Worm (Caenorhabditis elegans): ENCODE data around the gene W06G6.11.

W06G6.11 gene

ce11 chrV:16674399-16674798 lies 25.3 kb upstream of the W06G6.11 start:
- TF ChIP-seq elt-3 (tag; optimal IDR thresholded peaks at IDR 0.05) (no peak), sem-2 (GFP tag; optimal IDR thresholded peaks at IDR 0.05) (no peak), flh-1 (GFP tag; optimal IDR thresholded peaks at IDR 0.05) (no peak), ztf-11 (tag; optimal IDR thresholded peaks at IDR 0.05) (no peak), ceh-39 (tag; optimal IDR thresholded peaks at IDR 0.05) (no peak), lsy-2 (tag; optimal IDR thresholded peaks at IDR 0.05) (no peak), lin-13 (tag; optimal IDR thresholded peaks at IDR 0.05) (no peak), nhr-237 (tag; optimal IDR thresholded peaks at IDR 0.05) (no peak), elt-1 (tag; optimal IDR thresholded peaks at IDR 0.05; ENCODE audit: borderline replicate concordance, insufficient read depth) (no peak), tbx-8 (GFP tag; optimal IDR thresholded peaks at IDR 0.05) (no peak), mls-2 (tag; optimal IDR thresholded peaks at IDR 0.05) (no peak), nhr-12 (tag; optimal IDR thresholded peaks at IDR 0.05) (no peak), ceh-43 (GFP tag; optimal IDR thresholded peaks at IDR 0.05) (no peak)

- no peak for TF ChIP-seq lsy-2 (tag; optimal IDR thresholded peaks at IDR 0.05)
- TF ChIP-seq nhr-237 (tag; optimal IDR thresholded peaks at IDR 0.05): no peak
- no peak for TF ChIP-seq mep-1 (tag; optimal IDR thresholded peaks at IDR 0.05)
- no peak for TF ChIP-seq bed-3 (GFP tag; optimal IDR thresholded peaks at IDR 0.05)
- TF ChIP-seq mls-2 (tag; optimal IDR thresholded peaks at IDR 0.05): no peak
- no peak for TF ChIP-seq cnd-1 (tag; optimal IDR thresholded peaks at IDR 0.05)
- no peak for TF ChIP-seq nhr-76 (tag; optimal IDR thresholded peaks at IDR 0.05)
- no peak for TF ChIP-seq nhr-12 (tag; optimal IDR thresholded peaks at IDR 0.05)
- TF ChIP-seq elt-3 (tag; optimal IDR thresholded peaks at IDR 0.05): no peak
- TF ChIP-seq blmp-1 (tag; optimal IDR thresholded peaks at IDR 0.05): no peak
- TF ChIP-seq snpc-4 (tag; optimal IDR thresholded peaks at IDR 0.05): no peak
- no peak for TF ChIP-seq nhr-2 (tag; optimal IDR thresholded peaks at IDR 0.05)
- TF ChIP-seq ceh-39 (tag; optimal IDR thresholded peaks at IDR 0.05): no peak
- TF ChIP-seq ces-1 (GFP tag; optimal IDR thresholded peaks at IDR 0.05): no peak
- TF ChIP-seq flh-1 (GFP tag; optimal IDR thresholded peaks at IDR 0.05): no peak
- no peak for TF ChIP-seq mab-5 (tag; optimal IDR thresholded peaks at IDR 0.05)
- TF ChIP-seq sptf-1 (tag; optimal IDR thresholded peaks at IDR 0.05): no peak
- no peak for TF ChIP-seq elt-1 (tag; optimal IDR thresholded peaks at IDR 0.05; ENCODE audit: borderline replicate concordance, insufficient read depth)
- TF ChIP-seq unc-62 (GFP tag; optimal IDR thresholded peaks at IDR 0.05): no peak
Measured at ce11 chrV:16672198-16672597, 23.1 kb upstream of the W06G6.11 start, which contains the start of gene F14F8.8. F14F8.8 (minus strand) TSS chrV:16672298.

DNA sequence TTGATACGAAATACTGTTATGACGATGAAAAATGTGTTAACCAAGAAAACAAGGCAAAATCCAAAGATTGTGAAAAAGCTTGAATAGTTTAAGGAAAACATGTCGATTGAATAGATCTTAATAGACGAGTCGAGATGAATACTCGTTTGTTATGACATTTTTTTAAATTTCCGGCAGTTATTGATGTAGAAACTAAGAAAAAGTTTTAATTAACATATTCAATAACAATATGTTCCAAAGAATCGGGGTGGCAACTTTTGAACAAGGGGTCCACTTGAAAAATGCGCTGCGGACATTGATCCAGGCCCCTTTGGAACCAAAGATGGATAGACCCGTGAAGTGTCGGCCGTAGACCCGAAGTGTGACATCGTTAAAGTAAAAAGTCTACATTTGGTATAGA lies 22.1 kb upstream of the W06G6.11 start, which contains the start of gene str-61:
Gene str-61 (minus strand): TSS at position 101 of the 400 bp plus-strand sequence.
- TF ChIP-seq ceh-83 (GFP tag; optimal IDR thresholded peaks at IDR 0.05): no peak
- no peak for TF ChIP-seq mab-5 (tag; optimal IDR thresholded peaks at IDR 0.05)
- TF ChIP-seq lsy-2 (tag; optimal IDR thresholded peaks at IDR 0.05): no peak
- TF ChIP-seq sem-2 (GFP tag; optimal IDR thresholded peaks at IDR 0.05): no peak
- TF ChIP-seq flh-1 (GFP tag; optimal IDR thresholded peaks at IDR 0.05): no peak
- no peak for TF ChIP-seq elt-3 (tag; optimal IDR thresholded peaks at IDR 0.05)
- TF ChIP-seq mep-1 (tag; optimal IDR thresholded peaks at IDR 0.05): no peak

DNA sequence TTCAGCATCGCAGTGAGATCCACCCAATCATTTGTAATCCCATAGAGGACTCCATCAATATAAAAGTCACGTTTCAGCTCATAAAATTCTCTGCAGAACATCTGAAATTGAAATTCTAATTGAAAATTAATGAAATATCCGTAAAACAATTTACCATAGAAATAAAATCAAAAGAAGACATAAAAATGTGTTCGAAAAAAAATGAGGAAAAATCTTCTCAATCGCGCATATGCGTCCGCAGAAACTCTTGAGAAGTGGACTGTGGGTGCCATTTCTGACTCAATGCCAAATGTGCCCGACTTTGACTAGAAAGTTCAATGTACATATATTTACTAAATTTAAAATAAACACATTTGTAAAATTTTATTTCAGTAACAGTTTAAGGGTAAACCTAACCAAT lies 19.4 kb upstream of the W06G6.11 start, which contains the start of gene F14F8.9:
Gene F14F8.9 (minus strand): TSS at position 101 of the 400 bp plus-strand sequence.
- TF ChIP-seq mls-2 (tag; optimal IDR thresholded peaks at IDR 0.05): no peak
- TF ChIP-seq mep-1 (tag; optimal IDR thresholded peaks at IDR 0.05): no peak
- no peak for TF ChIP-seq ceh-39 (tag; optimal IDR thresholded peaks at IDR 0.05)
- TF ChIP-seq zip-8 (tag; optimal IDR thresholded peaks at IDR 0.05): no peak
- TF ChIP-seq drap-1 (GFP tag; optimal IDR thresholded peaks at IDR 0.05): no peak
- no peak for TF ChIP-seq lsy-2 (tag; optimal IDR thresholded peaks at IDR 0.05)
- no peak for TF ChIP-seq nhr-12 (tag; optimal IDR thresholded peaks at IDR 0.05)
- no peak for TF ChIP-seq ham-2 (GFP tag; optimal IDR thresholded peaks at IDR 0.05)
- no peak for TF ChIP-seq ceh-43 (GFP tag; optimal IDR thresholded peaks at IDR 0.05)
- no peak for TF ChIP-seq elt-3 (tag; optimal IDR thresholded peaks at IDR 0.05)
- no peak for TF ChIP-seq lin-13 (tag; optimal IDR thresholded peaks at IDR 0.05)
- no peak for TF ChIP-seq ceh-83 (GFP tag; optimal IDR thresholded peaks at IDR 0.05)
- TF ChIP-seq tbx-8 (GFP tag; optimal IDR thresholded peaks at IDR 0.05): no peak
- no peak for TF ChIP-seq mab-5 (tag; optimal IDR thresholded peaks at IDR 0.05)

- TF ChIP-seq lin-32 (GFP tag; optimal IDR thresholded peaks at IDR 0.05) (no peak), unc-62 (GFP tag; optimal IDR thresholded peaks at IDR 0.05) (no peak), ceh-43 (GFP tag; optimal IDR thresholded peaks at IDR 0.05) (no peak), nhr-2 (tag; optimal IDR thresholded peaks at IDR 0.05) (no peak), ham-2 (GFP tag; optimal IDR thresholded peaks at IDR 0.05) (no peak), sptf-1 (tag; optimal IDR thresholded peaks at IDR 0.05) (no peak)
Measured at ce11 chrV:16666647-16667046, 17.5 kb upstream of the W06G6.11 start, which contains the start of gene F14F8.14. F14F8.14 (minus strand) TSS chrV:16666747.

Data from whole organism, mixed stage, embryonic.